Worm (Caenorhabditis elegans) whole organism, dauer: ENCODE results near the gene srh-16.

Experiments
- unc-62 ChIP-seq: sonication (generic microtip); optimal IDR thresholded peaks from 2 replicates; lab custom pipeline; 2017; ENCODE audit warnings: missing biosample characterization, missing genetic modification reagents, missing genetic modification characterization

srh-16 gene

ce11 chrV:12283187-12283586 lies 8.5 kb upstream of the srh-16 start, which contains the start of gene F55C5.10:
Gene F55C5.10, plus strand, starts transcription at chrV:12283487.
- no peak for TF ChIP-seq unc-62

DNA sequence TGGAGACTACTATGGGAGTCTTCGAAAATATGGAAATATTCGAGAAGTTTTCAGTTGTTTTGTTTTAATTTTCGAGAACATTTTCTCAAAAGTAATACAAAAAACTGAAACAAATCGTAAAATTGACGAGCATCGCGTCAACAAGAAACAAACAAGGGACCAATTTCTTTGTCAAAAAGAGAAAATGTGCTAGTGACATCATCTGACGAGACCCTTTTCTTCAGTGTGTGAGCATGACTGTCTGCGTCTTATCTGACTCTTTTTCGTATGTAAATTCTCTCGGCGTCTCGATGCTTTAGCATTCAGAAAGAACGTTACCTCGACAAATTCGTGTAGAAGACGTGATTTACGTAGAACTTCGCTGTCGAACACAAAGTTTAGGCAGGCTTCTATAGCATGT lies 4.0 kb upstream of the srh-16 start:
- no peak for TF ChIP-seq unc-62

- no peak for TF ChIP-seq unc-62
These were observed 3.1 kb upstream of the srh-16 start, which contains the start of gene rskd-1 for ce11 chrV:12288577-12288976. Gene rskd-1, minus strand, starts transcription at chrV:12288615.

- no peak for TF ChIP-seq unc-62
These were observed 2.4 kb downstream of the srh-16 start for ce11 chrV:12294091-12294490.

ce11 chrV:12295015-12295414 lies 3.4 kb downstream of the srh-16 start:
- no peak for TF ChIP-seq unc-62

- no peak for TF ChIP-seq unc-62
These were observed 3.9 kb downstream of the srh-16 start for ce11 chrV:12295520-12295919.

DNA sequence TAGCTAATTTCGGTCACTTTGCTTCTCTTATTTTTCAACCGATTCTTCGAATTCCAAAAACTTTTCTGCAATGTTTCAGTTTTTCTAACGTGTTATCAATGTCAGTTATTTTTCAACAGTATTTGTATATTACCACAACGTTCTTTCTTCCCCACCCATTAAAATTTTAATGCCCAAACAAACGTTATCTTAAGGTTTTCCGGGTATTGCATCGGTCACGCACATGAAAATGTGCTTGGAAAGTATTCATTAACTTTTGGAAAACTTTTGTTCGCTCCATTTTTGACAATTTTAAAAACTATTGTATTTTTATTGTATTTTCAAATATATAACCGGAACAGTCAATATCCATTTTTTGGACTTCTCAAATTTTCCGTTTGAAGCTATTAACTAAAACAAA lies 4.5 kb downstream of the srh-16 start:
- TF ChIP-seq unc-62, result no peak

ce11 chrV:12296794-12297193 lies 5.1 kb downstream of the srh-16 start:
- no peak for TF ChIP-seq unc-62

ce11 chrV:12298184-12298583 lies 6.5 kb downstream of the srh-16 start:
- TF ChIP-seq unc-62, result no peak

ce11 chrV:12299244-12299766 lies 7.6 kb downstream of the srh-16 start:
- no peak for TF ChIP-seq unc-62

- TF ChIP-seq unc-62, result no peak
These were observed 8.5 kb downstream of the srh-16 start for ce11 chrV:12300166-12300565.

- no peak for TF ChIP-seq unc-62
These were observed 9.3 kb downstream of the srh-16 start for ce11 chrV:12300780-12301460.

DNA sequence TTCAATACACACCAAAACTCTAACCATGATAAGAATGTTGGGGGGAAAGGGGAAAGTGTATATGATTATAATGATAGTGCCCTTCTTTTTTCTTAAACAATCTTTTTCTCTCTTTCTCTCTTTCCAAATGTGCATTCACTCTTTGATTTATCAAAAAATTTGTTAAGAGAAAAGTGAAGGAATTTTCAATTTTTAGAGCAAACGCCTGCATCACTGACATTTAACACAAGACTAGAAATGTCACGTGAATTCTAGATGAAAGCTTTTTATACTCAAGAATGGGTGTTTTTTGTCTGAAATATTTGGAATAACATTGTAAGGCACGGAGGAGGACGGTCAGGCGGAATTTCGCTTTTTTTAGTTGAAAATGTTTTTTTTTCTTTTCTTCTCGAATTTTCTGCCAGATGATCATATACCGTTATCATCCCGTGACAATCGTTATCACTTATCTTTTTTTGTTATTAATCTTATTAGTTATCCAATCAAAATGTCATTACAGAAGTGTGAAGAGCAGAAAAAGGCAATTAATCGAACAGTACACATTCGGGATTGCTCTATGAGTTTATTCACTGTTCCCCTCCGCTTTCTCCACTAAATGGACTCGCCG lies 10.4 kb downstream of the srh-16 start, which contains the start of the genes frm-7 and F55C5.17:
frm-7 (plus strand) TSS at position 500 of the 607 bp plus-strand sequence.
F55C5.17 (plus strand) TSS at position 557 of the 607 bp plus-strand sequence.
- TF ChIP-seq unc-62, result no peak

DNA sequence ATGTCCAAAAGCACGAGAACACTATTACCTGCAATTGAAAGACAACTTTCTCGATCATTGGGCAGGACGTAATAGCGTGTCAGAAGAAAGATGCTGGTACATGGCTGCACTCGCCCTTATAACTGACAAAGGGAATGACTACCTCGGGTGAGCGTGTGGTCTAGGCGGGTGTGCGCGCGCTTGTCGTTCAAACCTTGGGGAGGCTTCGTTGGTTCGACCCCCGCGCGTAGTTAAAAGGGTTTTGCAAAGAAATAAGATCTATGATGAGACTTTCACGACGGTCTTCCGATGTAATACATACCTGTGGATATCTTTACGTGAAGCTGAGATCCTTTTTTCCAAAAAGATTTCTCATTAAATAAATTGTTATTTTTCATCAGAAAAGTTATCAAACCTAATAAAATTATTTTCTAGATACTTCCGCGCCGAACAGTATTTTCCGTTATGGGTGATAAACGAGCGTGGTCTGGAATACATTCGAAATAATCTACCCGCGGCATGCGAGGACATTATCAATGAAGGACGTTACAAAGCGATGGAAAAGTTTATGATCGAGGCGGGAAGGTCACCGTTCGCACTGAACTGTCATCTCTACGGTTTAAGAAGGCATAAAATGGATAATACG lies 11.9 kb downstream of the srh-16 start:
- no peak for TF ChIP-seq unc-62

DNA sequence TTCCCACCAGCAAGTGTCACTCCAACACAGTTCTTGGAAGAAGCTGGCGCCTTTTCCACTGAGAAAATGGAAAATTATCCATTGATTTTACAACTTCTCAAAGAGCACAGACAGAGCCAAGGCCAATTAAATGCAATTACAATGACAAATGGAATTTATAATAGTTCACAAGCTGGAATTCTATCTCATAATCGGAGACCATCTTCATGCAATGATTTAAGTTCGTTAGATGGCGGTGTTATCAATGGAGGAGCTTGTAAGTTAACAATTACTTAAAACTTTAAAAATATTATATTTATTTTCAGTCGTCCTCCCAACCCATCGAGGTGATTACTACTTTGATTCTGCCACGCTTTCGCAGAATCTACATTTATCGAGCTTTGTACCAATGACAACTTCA lies 14.0 kb downstream of the srh-16 start:
- TF ChIP-seq unc-62, result no peak

- no peak for TF ChIP-seq unc-62
These were observed 15.4 kb downstream of the srh-16 start, which contains the start of gene srg-45 for ce11 chrV:12307011-12307540. Gene srg-45, plus strand, starts transcription at chrV:12307490.

- TF ChIP-seq unc-62, result no peak
These were observed 18.6 kb downstream of the srh-16 start, which contains the start of gene hpo-30 for ce11 chrV:12310256-12310655. Gene hpo-30, minus strand, starts transcription at chrV:12310356.
